Fruit fly (Drosophila melanogaster) whole organism, embryonic: ENCODE data around the gene rempA.

Experiments
- Ada2b ChIP-seq: fragments of 200-800 bp; sonication (Bioruptor generic); IDR thresholded peaks from 2 replicates; pipeline ENCODE4 v1.3.6; 2022; ENCODE audit warnings: missing biosample characterization, missing genetic modification characterization
- B-H2 ChIP-seq: fragments of 200-800 bp; sonication (Bioruptor generic); optimal IDR thresholded peaks from 2 replicates; lab custom pipeline; 2018; ENCODE audit warnings: missing biosample characterization, mild to moderate bottlenecking, missing genetic modification characterization
- CG10267 ChIP-seq: fragments of 200-800 bp; sonication (Bioruptor generic); optimal IDR thresholded peaks from 2 replicates; lab custom pipeline; 2018; ENCODE audit warnings: missing biosample characterization, mild to moderate bottlenecking, missing genetic modification characterization, moderate library complexity
- CG10543 ChIP-seq: fragments of 200-800 bp; sonication (Bioruptor generic); optimal IDR thresholded peaks from 3 replicates; lab custom pipeline; 2017; ENCODE audit warnings: missing biosample characterization, mild to moderate bottlenecking, missing genetic modification characterization, moderate library complexity
- CG10959 ChIP-seq: fragments of 200-800 bp; sonication (Bioruptor generic); IDR thresholded peaks from 2 replicates; pipeline ENCODE4 v1.3.6; 2022; ENCODE audit warnings: missing biosample characterization, missing genetic modification characterization
- CG11695 ChIP-seq: fragments of 200-800 bp; sonication (Bioruptor generic); IDR thresholded peaks from 3 replicates; pipeline ENCODE4 v1.3.6; 2022; ENCODE audit warnings: missing biosample characterization, missing genetic modification characterization
- CG12236 ChIP-seq: fragments of 200-800 bp; sonication (Bioruptor generic); optimal IDR thresholded peaks from 2 replicates; lab custom pipeline; 2016; ENCODE audit warnings: missing biosample characterization, missing genetic modification characterization
- CG13123 ChIP-seq: fragments of 200-800 bp; sonication (Bioruptor generic); optimal IDR thresholded peaks from 2 replicates; lab custom pipeline; 2016; ENCODE audit warnings: missing biosample characterization, missing genetic modification characterization
- CG14667 ChIP-seq: fragments of 200-800 bp; sonication (Bioruptor generic); IDR thresholded peaks from 2 replicates; pipeline ENCODE4 v1.3.6; 2022; ENCODE audit warnings: missing biosample characterization, missing genetic modification characterization
- CG17802 ChIP-seq: fragments of 200-800 bp; sonication (Bioruptor generic); optimal IDR thresholded peaks from 2 replicates; lab custom pipeline; 2018; ENCODE audit warnings: missing biosample characterization, mild to moderate bottlenecking, missing genetic modification characterization, moderate library complexity
- CG1792 ChIP-seq: fragments of 200-800 bp; sonication (Bioruptor generic); optimal IDR thresholded peaks from 2 replicates; lab custom pipeline; 2016; ENCODE audit warnings: missing biosample characterization, missing genetic modification characterization
- CG6854 ChIP-seq: fragments of 200-800 bp; sonication (Bioruptor generic); optimal IDR thresholded peaks from 3 replicates; lab custom pipeline; 2017; ENCODE audit warnings: missing biosample characterization, mild to moderate bottlenecking, missing genetic modification characterization
- CG8359 ChIP-seq: fragments of 200-800 bp; sonication (Bioruptor generic); optimal IDR thresholded peaks from 2 replicates; lab custom pipeline; 2017; ENCODE audit warnings: missing biosample characterization, mild to moderate bottlenecking, missing genetic modification characterization, borderline replicate concordance
- D ChIP-seq, 2 experiments: fragments of 200-800 bp in 1 of 2; fragments of >200 bp in 1 of 2; sonication (Bioruptor generic) in 1 of 2; optimal IDR thresholded peaks; 2 replicates in 1 of 2; 3 replicates in 1 of 2; lab custom pipeline; 2017; ENCODE audit warnings: mild to moderate bottlenecking in 1 of 2, missing biosample characterization in 1 of 2, missing genetic modification characterization in 1 of 2, missing genetic modification reagents in 1 of 2
- Dfd ChIP-seq, 2 experiments: fragments of >200 bp; optimal IDR thresholded peaks; 2 replicates each; lab custom pipeline; 2017; ENCODE audit warnings: missing biosample characterization in 2 of 2, missing genetic modification characterization in 2 of 2
- Doc2 ChIP-seq: fragments of 200-800 bp; sonication (Bioruptor generic); IDR thresholded peaks from 2 replicates; pipeline ENCODE4 v1.3.6; 2022; ENCODE audit warnings: missing biosample characterization, missing genetic modification characterization
- Eip74EF ChIP-seq, 2 experiments: fragments of 200-800 bp in 1 of 2; fragments of >200 bp in 1 of 2; sonication (Bioruptor generic) in 1 of 2; optimal IDR thresholded peaks; 2 replicates each; lab custom pipeline; 2017 to 2019; ENCODE audit warnings: missing biosample characterization in 2 of 2, missing genetic modification characterization in 2 of 2, mild to moderate bottlenecking in 1 of 2, moderate library complexity in 1 of 2
- Gsc ChIP-seq: fragments of 200-800 bp; sonication (Bioruptor generic); IDR thresholded peaks from 2 replicates; pipeline ENCODE4 v1.3.6; 2022; ENCODE audit warnings: missing biosample characterization, missing genetic modification characterization
- H15 ChIP-seq: fragments of 200-800 bp; sonication (Bioruptor generic); IDR thresholded peaks from 3 replicates; pipeline ENCODE4 v1.3.6; 2022; ENCODE audit warnings: missing biosample characterization, missing genetic modification characterization
- HHEX ChIP-seq: fragments of 200-800 bp; sonication (Bioruptor generic); optimal IDR thresholded peaks from 3 replicates; lab custom pipeline; 2017; ENCODE audit warnings: missing biosample characterization, mild to moderate bottlenecking, missing genetic modification characterization, missing genetic modification reagents
- HLH3B ChIP-seq: fragments of 200-800 bp; sonication (Bioruptor generic); IDR thresholded peaks from 2 replicates; pipeline ENCODE4 v1.3.6; 2022; ENCODE audit warnings: missing biosample characterization, missing genetic modification characterization
- HLH4C ChIP-seq: fragments of 200-800 bp; sonication (Bioruptor generic); IDR thresholded peaks from 3 replicates; pipeline ENCODE4 v1.3.6; 2022; ENCODE audit warnings: missing biosample characterization, missing genetic modification characterization; ENCODE audit not compliant: partially characterized antibody
- Jarid2 ChIP-seq: fragments of 200-800 bp; sonication (Bioruptor generic); optimal IDR thresholded peaks from 3 replicates; lab custom pipeline; 2017; ENCODE audit warnings: mild to moderate bottlenecking, missing biosample characterization, missing genetic modification reagents, missing genetic modification characterization
- MBD-R2 ChIP-seq: fragments of 200-800 bp; sonication (Bioruptor generic); IDR thresholded peaks from 2 replicates; pipeline ENCODE4 v1.3.6; 2022; ENCODE audit warnings: missing biosample characterization, missing genetic modification characterization
- Mad ChIP-seq: fragments of 200-800 bp; sonication (Bioruptor generic); optimal IDR thresholded peaks from 2 replicates; lab custom pipeline; 2016; ENCODE audit warnings: missing biosample characterization, missing genetic modification characterization
- Myb ChIP-seq: fragments of 200-800 bp; sonication (Bioruptor generic); optimal IDR thresholded peaks from 2 replicates; lab custom pipeline; 2016; ENCODE audit warnings: missing biosample characterization, missing genetic modification characterization
- Neu2 ChIP-seq: fragments of 200-800 bp; sonication (Bioruptor generic); optimal IDR thresholded peaks from 3 replicates; lab custom pipeline; 2016; ENCODE audit warnings: missing biosample characterization, missing genetic modification characterization, borderline replicate concordance
- Oaz ChIP-seq: fragments of 200-800 bp; sonication (Bioruptor generic); IDR thresholded peaks from 2 replicates; pipeline ENCODE4 v1.3.6; 2022; ENCODE audit warnings: missing biosample characterization, missing genetic modification characterization
- Optix ChIP-seq: fragments of 200-800 bp; sonication (Bioruptor generic); IDR thresholded peaks from 3 replicates; pipeline ENCODE4 v1.3.6; 2022; ENCODE audit warnings: missing biosample characterization, missing genetic modification characterization
- Sry-δ ChIP-seq: fragments of 200-800 bp; sonication (Bioruptor generic); optimal IDR thresholded peaks from 2 replicates; lab custom pipeline; 2016; ENCODE audit warnings: missing biosample characterization, missing genetic modification characterization
- Xrp1 ChIP-seq: fragments of 200-800 bp; sonication (Bioruptor generic); IDR thresholded peaks from 2 replicates; pipeline ENCODE4 v1.3.6; 2022; ENCODE audit warnings: missing biosample characterization, missing genetic modification characterization
- ab ChIP-seq: fragments of 200-800 bp; sonication (Bioruptor generic); optimal IDR thresholded peaks from 2 replicates; lab custom pipeline; 2016; ENCODE audit warnings: missing biosample characterization, missing genetic modification characterization
- cad ChIP-seq: fragments of >200 bp; optimal IDR thresholded peaks from 2 replicates; lab custom pipeline; 2017; ENCODE audit warnings: missing biosample characterization, missing genetic modification characterization
- chm ChIP-seq: fragments of 200-800 bp; sonication (Bioruptor generic); IDR thresholded peaks from 2 replicates; pipeline ENCODE4 v1.3.6; 2022; ENCODE audit warnings: missing biosample characterization, missing genetic modification characterization
- ci ChIP-seq: fragments of 200-800 bp; sonication (Bioruptor generic); IDR thresholded peaks from 3 replicates; pipeline ENCODE4 v1.3.6; 2022; ENCODE audit warnings: missing biosample characterization, missing genetic modification characterization
- crc ChIP-seq: fragments of 200-800 bp; sonication (Bioruptor generic); optimal IDR thresholded peaks from 2 replicates; lab custom pipeline; 2016; ENCODE audit warnings: missing biosample characterization, missing genetic modification characterization
- cwo ChIP-seq: fragments of 200-800 bp; sonication (Bioruptor generic); optimal IDR thresholded peaks from 3 replicates; lab custom pipeline; 2017; ENCODE audit warnings: missing biosample characterization, missing genetic modification characterization, mild to moderate bottlenecking, moderate library complexity, missing genetic modification reagents
- fd102C ChIP-seq: fragments of 200-800 bp; sonication (Bioruptor generic); optimal IDR thresholded peaks from 2 replicates; lab custom pipeline; 2018; ENCODE audit warnings: missing biosample characterization, mild to moderate bottlenecking, missing genetic modification characterization, moderate library complexity
- lola ChIP-seq, 3 experiments: fragments of >200 bp in 2 of 3; fragments of 200-800 bp in 1 of 3; sonication (Bioruptor generic) in 1 of 3; optimal IDR thresholded peaks; 2 replicates each; lab custom pipeline; 2017 to 2019; ENCODE audit warnings: missing biosample characterization in 3 of 3, missing genetic modification characterization in 3 of 3, mild to moderate bottlenecking in 1 of 3, moderate library complexity in 1 of 3
- otp ChIP-seq: fragments of 200-800 bp; sonication (Bioruptor generic); IDR thresholded peaks from 3 replicates; pipeline ENCODE4, ENCODE4 v1.3.6; 2022; ENCODE audit warnings: missing biosample characterization, missing genetic modification characterization
- prd ChIP-seq, 3 experiments: fragments of >200 bp in 2 of 3; fragments of 200-800 bp in 1 of 3; sonication (Bioruptor generic) in 1 of 3; optimal IDR thresholded peaks in 2 of 3; IDR thresholded peaks in 1 of 3; 2 replicates in 2 of 3; 3 replicates in 1 of 3; pipeline versions ENCODE4 v1.3.6 to Lab custom; 2017 to 2022; ENCODE audit warnings: missing biosample characterization in 1 of 3, missing genetic modification characterization in 1 of 3
- run ChIP-seq: fragments of 200-800 bp; sonication (Bioruptor generic); optimal IDR thresholded peaks from 3 replicates; lab custom pipeline; 2018; ENCODE audit warnings: missing biosample characterization, mild to moderate bottlenecking, missing genetic modification characterization
- tgo ChIP-seq: fragments of 200-800 bp; sonication (Bioruptor generic); IDR thresholded peaks from 3 replicates; pipeline ENCODE4 v1.3.6; 2022; ENCODE audit warnings: missing biosample characterization, missing genetic modification characterization
- tio ChIP-seq: fragments of 200-800 bp; sonication (Bioruptor generic); optimal IDR thresholded peaks from 2 replicates; lab custom pipeline; 2017; ENCODE audit warnings: missing biosample characterization, missing genetic modification characterization, inconsistent platforms
- tna ChIP-seq: fragments of 200-800 bp; sonication (Bioruptor generic); IDR thresholded peaks from 2 replicates; pipeline ENCODE4 v1.3.6; 2022; ENCODE audit warnings: missing biosample characterization, missing genetic modification characterization; ENCODE audit not compliant: partially characterized antibody
- trem ChIP-seq: fragments of 200-800 bp; optimal IDR thresholded peaks from 3 replicates; lab custom pipeline; 2019; ENCODE audit warnings: missing biosample characterization, mild to moderate bottlenecking, missing genetic modification characterization, moderate library complexity
- tup ChIP-seq: fragments of 200-800 bp; sonication (Bioruptor generic); optimal IDR thresholded peaks from 2 replicates; lab custom pipeline; 2016; ENCODE audit warnings: missing biosample characterization, mild to moderate bottlenecking, missing genetic modification characterization, moderate library complexity
- wek ChIP-seq: fragments of 200-800 bp; sonication (Bioruptor generic); optimal IDR thresholded peaks from 3 replicates; lab custom pipeline; 2018; ENCODE audit warnings: missing biosample characterization, mild to moderate bottlenecking, missing genetic modification characterization, moderate library complexity
- zen2 ChIP-seq: fragments of 200-800 bp; sonication (Bioruptor generic); IDR thresholded peaks from 3 replicates; pipeline ENCODE4 v1.3.6; 2022; ENCODE audit warnings: missing biosample characterization, missing genetic modification characterization; ENCODE audit not compliant: partially characterized antibody
- zfh2 ChIP-seq: fragments of 200-800 bp; sonication (Bioruptor generic); optimal IDR thresholded peaks from 2 replicates; lab custom pipeline; 2016; ENCODE audit warnings: missing biosample characterization, missing genetic modification characterization

Gene rempA

dm6 chr2L:604060-604459, 44.0 kb upstream of the rempA start (continued):
- TF ChIP-seq MBD-R2 (GFP tag; lab: Robert Waterston, UW) (no peak), CG10959 (GFP tag; lab: Robert Waterston, UW) (0 out of 2 replicates have a peak, but pooled peaks have one; percentile 14), Gsc (no peak), tup (no peak), run (tag; lab: Kevin White, UChicago) (no peak), CG11695 (GFP tag; lab: Robert Waterston, UW) (no peak), prd (optimal IDR thresholded peaks at IDR 0.05; lab: Kevin White, UChicago) (no peak), prd (GFP tag; IDR thresholded peaks at IDR 0.05; lab: Robert Waterston, UW) (peak; percentile 30; the same call in 1 of the 3 replicates), D (optimal IDR thresholded peaks at IDR 0.05; lab: Kevin White, UChicago) (no peak), D (GFP tag; optimal IDR thresholded peaks at IDR 0.05; lab: Kevin White, UChicago) (no peak), CG12236 (GFP tag; lab: Kevin White, UChicago) (no peak), crc (GFP tag; lab: Kevin White, UChicago) (no peak), Jarid2 (no peak), Doc2 (no peak), CG14667 (no peak), CG6854 (GFP tag; lab: Kevin White, UChicago) (no peak), HLH3B (GFP tag; lab: Robert Waterston, UW) (0 out of 2 replicates have a peak, but pooled peaks have one; percentile 12), chm (GFP tag; lab: Robert Waterston, UW) (no peak), CG1792 (GFP tag; lab: Kevin White, UChicago) (no peak), Neu2 (GFP tag; lab: Kevin White, UChicago) (no peak), trem (tag; lab: Kevin White, UChicago) (no peak), fd102C (GFP tag; lab: Kevin White, UChicago) (no peak), H15 (GFP tag; lab: Robert Waterston, UW) (0 out of 3 replicates have a peak, but pooled peaks have one; percentile 35), ci (0 out of 3 replicates have a peak, but pooled peaks have one; percentile 29), Dfd (GFP tag; optimal IDR thresholded peaks at IDR 0.05; lab: Kevin White, UChicago) (no peak), HHEX (GFP tag; lab: Kevin White, UChicago) (no peak), Myb (GFP tag; lab: Kevin White, UChicago) (no peak), otp (GFP tag; lab: Robert Waterston, UW) (no peak), Ada2b (GFP tag; lab: Robert Waterston, UW) (no peak), tio (GFP tag; lab: Kevin White, UChicago) (no peak), Xrp1 (peak; percentile 40; the same call in 1 of the 2 replicates), CG8359 (GFP tag; lab: Kevin White, UChicago) (no peak), CG10267 (tag; lab: Kevin White, UChicago) (no peak), CG17802 (tag; lab: Kevin White, UChicago) (no peak)

- peak in 1 of 3 experiments; percentile 12 for TF ChIP-seq lola (GFP tag; optimal IDR thresholded peaks at IDR 0.05; lab: Kevin White, UChicago)
- no peak for TF ChIP-seq B-H2 (GFP tag; lab: Kevin White, UChicago)
- TF ChIP-seq zen2 (GFP tag; lab: Robert Waterston, UW), result no peak
- no peak for TF ChIP-seq Oaz (GFP tag; lab: Robert Waterston, UW)
- no peak for TF ChIP-seq Optix (GFP tag; lab: Robert Waterston, UW)
- no peak for TF ChIP-seq CG10543 (GFP tag; lab: Kevin White, UChicago)
- TF ChIP-seq zfh2 (GFP tag; lab: Kevin White, UChicago), result no peak
- TF ChIP-seq Mad, result peak; percentile 10
- peak; percentile 52; the same call in 1 of the 3 replicates for TF ChIP-seq HLH4C (GFP tag; lab: Robert Waterston, UW)
- no peak for TF ChIP-seq cwo
- TF ChIP-seq tna (GFP tag; lab: Robert Waterston, UW), result no peak
- no peak for TF ChIP-seq Eip74EF (GFP tag; optimal IDR thresholded peaks at IDR 0.05; lab: Kevin White, UChicago)
- no peak for TF ChIP-seq crc (GFP tag; lab: Kevin White, UChicago)
- no peak for TF ChIP-seq CG13123 (GFP tag; lab: Kevin White, UChicago)
- TF ChIP-seq Sry-δ (GFP tag; lab: Kevin White, UChicago), result peak; percentile 41
- TF ChIP-seq wek (GFP tag; lab: Kevin White, UChicago), result no peak
- no peak for TF ChIP-seq ab (GFP tag; lab: Kevin White, UChicago)
- TF ChIP-seq cad (GFP tag; lab: Kevin White, UChicago), result no peak
- TF ChIP-seq tgo, result peak; percentile 30; the same call in 1 of the 3 replicates
Measured at dm6 chr2L:602439-602879, 42.3 kb upstream of the rempA start, which contains the start of gene CG13689. Gene CG13689 (plus strand): TSS chr2L:602813.
